Fruit fly (Drosophila melanogaster) whole organism, pupa: ENCODE data around the gene CG2182.

Experiments
- CG10348 ChIP-seq: fragments of 200-800 bp; sonication (Bioruptor generic); IDR thresholded peaks from 2 replicates; pipeline ENCODE4 v1.3.6; 2022; ENCODE audit warnings: missing biosample characterization, missing genetic modification characterization
- CG12605 ChIP-seq: fragments of 200-800 bp; sonication (Bioruptor generic); IDR thresholded peaks from 2 replicates; pipeline ENCODE4 v1.3.6; 2022; ENCODE audit warnings: missing biosample characterization, missing genetic modification characterization
- CG13204 ChIP-seq: fragments of 200-800 bp; sonication (Bioruptor generic); optimal IDR thresholded peaks from 2 replicates; lab custom pipeline; 2018; ENCODE audit warnings: missing biosample characterization, mild to moderate bottlenecking, missing genetic modification characterization, moderate library complexity
- CG14655 ChIP-seq: fragments of 200-800 bp; sonication (Bioruptor generic); optimal IDR thresholded peaks from 3 replicates; lab custom pipeline; 2017; ENCODE audit warnings: mild to moderate bottlenecking, missing biosample characterization, missing genetic modification reagents, missing genetic modification characterization
- CG15710 ChIP-seq: fragments of 200-800 bp; sonication (Bioruptor generic); optimal IDR thresholded peaks from 2 replicates; lab custom pipeline; 2018; ENCODE audit warnings: missing biosample characterization, mild to moderate bottlenecking, missing genetic modification characterization, moderate library complexity
- CG17806 ChIP-seq: fragments of 200-800 bp; sonication (Bioruptor generic); optimal IDR thresholded peaks from 2 replicates; lab custom pipeline; 2018; ENCODE audit warnings: missing biosample characterization, mild to moderate bottlenecking, missing genetic modification characterization, moderate library complexity
- CG32121 ChIP-seq: fragments of 200-800 bp; sonication (Bioruptor generic); IDR thresholded peaks from 2 replicates; pipeline ENCODE4 v1.3.6; 2022; ENCODE audit warnings: missing biosample characterization, missing genetic modification characterization
- CG34367 ChIP-seq: fragments of 200-800 bp; sonication (Bioruptor generic); optimal IDR thresholded peaks from 2 replicates; lab custom pipeline; 2018; ENCODE audit warnings: missing biosample characterization, mild to moderate bottlenecking, missing genetic modification characterization
- CG4496 ChIP-seq: fragments of 200-800 bp; sonication (Bioruptor generic); IDR thresholded peaks from 3 replicates; pipeline ENCODE4 v1.3.6; 2022; ENCODE audit warnings: missing biosample characterization, missing genetic modification characterization
- CG8159 ChIP-seq: fragments of 200-800 bp; sonication (Bioruptor generic); optimal IDR thresholded peaks from 3 replicates; lab custom pipeline; 2018; ENCODE audit warnings: missing biosample characterization, mild to moderate bottlenecking, missing genetic modification characterization, moderate library complexity
- CG8301 ChIP-seq: fragments of 200-800 bp; sonication (Bioruptor generic); optimal IDR thresholded peaks from 2 replicates; lab custom pipeline; 2018; ENCODE audit warnings: missing biosample characterization, mild to moderate bottlenecking, missing genetic modification characterization
- CG9948 ChIP-seq: fragments of 200-800 bp; sonication (Bioruptor generic); optimal IDR thresholded peaks from 2 replicates; lab custom pipeline; 2018; ENCODE audit warnings: missing biosample characterization, mild to moderate bottlenecking, missing genetic modification characterization, moderate library complexity
- D1 ChIP-seq: fragments of 200-800 bp; sonication (Bioruptor generic); optimal IDR thresholded peaks from 2 replicates; lab custom pipeline; 2018; ENCODE audit warnings: missing biosample characterization, mild to moderate bottlenecking, missing genetic modification characterization, moderate library complexity
- EcR ChIP-seq: fragments of 200-800 bp; sonication (Bioruptor generic); optimal IDR thresholded peaks from 3 replicates; lab custom pipeline; 2019; ENCODE audit warnings: missing biosample characterization, missing genetic modification characterization, mild to moderate bottlenecking, moderate library complexity, missing genetic modification reagents
- Ets98B ChIP-seq: fragments of 200-800 bp; sonication (Bioruptor generic); IDR thresholded peaks from 2 replicates; pipeline ENCODE4 v1.3.6; 2022; ENCODE audit warnings: missing biosample characterization, missing genetic modification characterization
- Pif1A ChIP-seq: fragments of 200-800 bp; sonication (Bioruptor generic); optimal IDR thresholded peaks from 3 replicates; lab custom pipeline; 2016; ENCODE audit warnings: missing biosample characterization, missing genetic modification characterization
- Pif1B ChIP-seq: fragments of 200-800 bp; sonication (Bioruptor generic); optimal IDR thresholded peaks from 3 replicates; lab custom pipeline; 2016; ENCODE audit warnings: missing biosample characterization, missing genetic modification characterization
- Snoo ChIP-seq: fragments of 200-800 bp; sonication (Bioruptor generic); optimal IDR thresholded peaks from 3 replicates; lab custom pipeline; 2017; ENCODE audit warnings: missing biosample characterization, mild to moderate bottlenecking, missing genetic modification characterization, inconsistent platforms
- fd96Ca ChIP-seq: fragments of 200-800 bp; sonication (Bioruptor generic); IDR thresholded peaks from 3 replicates; pipeline ENCODE4 v1.3.6; 2022; ENCODE audit warnings: missing biosample characterization, missing genetic modification characterization
- gl ChIP-seq: fragments of 200-800 bp; sonication (Bioruptor generic); optimal IDR thresholded peaks from 2 replicates; lab custom pipeline; 2018; ENCODE audit warnings: missing biosample characterization, mild to moderate bottlenecking, missing genetic modification characterization
- rn ChIP-seq: fragments of 200-800 bp; sonication (Bioruptor generic); IDR thresholded peaks from 2 replicates; pipeline ENCODE4 v1.3.6; 2022; ENCODE audit warnings: missing biosample characterization, missing genetic modification characterization

The CG2182 gene

dm6 chr3R:5693186-5693585 is 33.5 kb upstream of the CG2182 start, which contains the start of gene CG2104:
Gene CG2104 (minus strand): TSS chr3R:5693286.
- TF ChIP-seq D1 (tag; lab: Kevin White, UChicago) (no peak), Pif1A (GFP tag; lab: Kevin White, UChicago) (no peak), CG8159 (no peak), CG34367 (tag; lab: Kevin White, UChicago) (no peak), Snoo (tag; lab: Kevin White, UChicago) (no peak)

dm6 chr3R:5691042-5691441 is 31.3 kb upstream of the CG2182 start:
- TF ChIP-seq CG13204 (GFP tag; lab: Kevin White, UChicago) (no peak), CG10348 (GFP tag; lab: Robert Waterston, UW) (no peak), fd96Ca (GFP tag; lab: Robert Waterston, UW) (no peak), Ets98B (no peak), rn (GFP tag; lab: Robert Waterston, UW) (no peak)

- TF ChIP-seq CG32121 (GFP tag; lab: Robert Waterston, UW) (no peak), CG10348 (GFP tag; lab: Robert Waterston, UW) (no peak), CG14655 (GFP tag; lab: Kevin White, UChicago) (no peak), CG34367 (tag; lab: Kevin White, UChicago) (no peak), CG17806 (tag; lab: Kevin White, UChicago) (no peak), CG9948 (no peak), CG8301 (tag; lab: Kevin White, UChicago) (no peak), Ets98B (no peak), D1 (tag; lab: Kevin White, UChicago) (no peak), Pif1B (no peak), fd96Ca (GFP tag; lab: Robert Waterston, UW) (no peak), CG8159 (no peak)
These were observed 29.9 kb upstream of the CG2182 start for dm6 chr3R:5689626-5690025.

- TF ChIP-seq Ets98B, result 0 out of 2 replicates have a peak, but pooled peaks have one; percentile 24
- peak; percentile 45 for TF ChIP-seq CG15710 (tag; lab: Kevin White, UChicago)
- TF ChIP-seq CG12605 (GFP tag; lab: Robert Waterston, UW), result no peak
- peak; percentile 60 for TF ChIP-seq CG8159
- peak; percentile 33 for TF ChIP-seq CG14655 (GFP tag; lab: Kevin White, UChicago)
- TF ChIP-seq CG34367 (tag; lab: Kevin White, UChicago), result peak; percentile 28
- no peak for TF ChIP-seq Pif1B
- TF ChIP-seq gl (tag; lab: Kevin White, UChicago), result no peak
- no peak for TF ChIP-seq rn (GFP tag; lab: Robert Waterston, UW)
- TF ChIP-seq CG8301 (tag; lab: Kevin White, UChicago), result peak; percentile 31
- TF ChIP-seq CG9948, result peak; percentile 38
- TF ChIP-seq CG17806 (tag; lab: Kevin White, UChicago), result peak; percentile 37
- peak; percentile 32 for TF ChIP-seq Pif1A (GFP tag; lab: Kevin White, UChicago)
- no peak; the same call in 2 of the 3 replicates for TF ChIP-seq CG4496
- TF ChIP-seq CG13204 (GFP tag; lab: Kevin White, UChicago), result no peak
These were observed 26.5 kb upstream of the CG2182 start for dm6 chr3R:5686049-5686757.

dm6 chr3R:5685269-5686048 is 25.7 kb upstream of the CG2182 start, which contains the start of the genes Rab23 and plx:
Gene Rab23 (minus strand): TSS chr3R:5685434.
Gene plx (plus strand): TSS chr3R:5685855.
- peak; percentile 5; the same call in 1 of the 2 replicates for TF ChIP-seq Ets98B
- TF ChIP-seq fd96Ca (GFP tag; lab: Robert Waterston, UW), result no peak
- no peak for TF ChIP-seq Snoo (tag; lab: Kevin White, UChicago)
- TF ChIP-seq CG14655 (GFP tag; lab: Kevin White, UChicago), result no peak
- TF ChIP-seq CG10348 (GFP tag; lab: Robert Waterston, UW), result no peak
- no peak for TF ChIP-seq Pif1A (GFP tag; lab: Kevin White, UChicago)
- no peak for TF ChIP-seq EcR (GFP tag; lab: Kevin White, UChicago)
- TF ChIP-seq CG34367 (tag; lab: Kevin White, UChicago), result no peak

dm6 chr3R:5684550-5685118 is 24.9 kb upstream of the CG2182 start:
- TF ChIP-seq CG14655 (GFP tag; lab: Kevin White, UChicago) (no peak), CG4496 (0 out of 3 replicates have a peak, but pooled peaks have one; percentile 9)
